Worm (Caenorhabditis elegans) whole organism, mixed stage, embryonic: ENCODE data around the gene ZC404.15.

Source experiments
- bed-3 ChIP-seq: fragments of 200-800 bp; sonication (Bioruptor generic); optimal IDR thresholded peaks from 3 replicates; lab custom pipeline; 2018; ENCODE audit warnings: mild to moderate bottlenecking, missing genetic modification characterization, moderate library complexity, missing compliant biosample characterization
- ces-1 ChIP-seq: fragments of 150-350 bp; optimal IDR thresholded peaks from 2 replicates; lab custom pipeline; 2014; ENCODE audit warnings: missing biosample characterization, missing genetic modification reagents, missing genetic modification characterization
- drap-1 ChIP-seq: fragments of 200-800 bp; sonication (Bioruptor generic); optimal IDR thresholded peaks from 3 replicates; lab custom pipeline; 2018; ENCODE audit warnings: mild to moderate bottlenecking, missing genetic modification characterization, missing compliant biosample characterization
- nhr-2 ChIP-seq: fragments of 150-350 bp; optimal IDR thresholded peaks from 2 replicates; lab custom pipeline; 2014; ENCODE audit warnings: missing biosample characterization, missing genetic modification characterization
- nhr-237 ChIP-seq: fragments of 150-350 bp; optimal IDR thresholded peaks from 2 replicates; lab custom pipeline; 2014; ENCODE audit warnings: missing biosample characterization, missing genetic modification characterization
- nhr-28 ChIP-seq: fragments of 150-350 bp; optimal IDR thresholded peaks from 2 replicates; lab custom pipeline; 2014; ENCODE audit warnings: missing biosample characterization, missing genetic modification characterization
- nhr-76 ChIP-seq: sonication (generic microtip); optimal IDR thresholded peaks from 2 replicates; lab custom pipeline; 2017; ENCODE audit warnings: missing biosample characterization, missing genetic modification characterization
- pha-4 ChIP-seq: fragments of 150-350 bp; optimal IDR thresholded peaks from 2 replicates; lab custom pipeline; 2018; ENCODE audit warnings: missing biosample characterization, missing genetic modification reagents, missing genetic modification characterization
- snpc-4 ChIP-seq: fragments of 150-350 bp; optimal IDR thresholded peaks from 2 replicates; lab custom pipeline; 2014; ENCODE audit warnings: missing biosample characterization, missing genetic modification characterization
- unc-39 ChIP-seq: fragments of 150-350 bp; optimal IDR thresholded peaks from 2 replicates; lab custom pipeline; 2014; ENCODE audit warnings: missing biosample characterization, missing genetic modification characterization
- unc-62 ChIP-seq: fragments of 150-350 bp; optimal IDR thresholded peaks from 2 replicates; lab custom pipeline; 2014; ENCODE audit warnings: missing biosample characterization, missing genetic modification reagents, missing genetic modification characterization

DNA sequence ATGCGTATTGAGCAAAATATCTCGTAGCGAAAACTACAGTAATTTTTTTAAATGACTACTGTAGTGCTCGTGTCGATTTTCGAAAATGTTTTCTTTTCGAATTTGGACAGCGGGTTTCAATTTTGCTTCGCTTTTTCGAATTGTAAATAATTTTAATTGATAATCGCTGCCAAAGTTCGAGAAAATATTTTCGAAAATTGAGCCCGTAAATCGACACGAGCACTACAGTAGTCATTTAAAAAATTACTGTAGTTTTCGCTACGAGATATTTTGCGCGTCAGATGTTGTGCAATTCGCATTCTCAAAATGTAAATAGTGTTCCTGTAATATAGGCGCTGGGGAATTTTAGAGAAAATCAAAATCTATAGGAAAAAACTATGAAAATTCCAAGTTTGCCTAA lies 2.0 kb downstream of the ZC404.15 start:
- TF ChIP-seq unc-62 = no peak
- no peak for TF ChIP-seq nhr-237 (tag; lab: Kevin White, UChicago)
- TF ChIP-seq bed-3 (GFP tag; lab: Kevin White, UChicago) = no peak
- TF ChIP-seq nhr-76 (tag; lab: Kevin White, UChicago) = no peak
- TF ChIP-seq snpc-4 (tag; lab: Kevin White, UChicago) = no peak
- TF ChIP-seq ces-1 (GFP tag; lab: Kevin White, UChicago) = no peak
- TF ChIP-seq drap-1 (GFP tag; lab: Kevin White, UChicago) = no peak
- no peak for TF ChIP-seq pha-4 (tag; lab: Kevin White, UChicago)
- no peak for TF ChIP-seq nhr-28 (tag; lab: Kevin White, UChicago)
- TF ChIP-seq unc-39 (tag; lab: Kevin White, UChicago) = no peak
- TF ChIP-seq nhr-2 (tag; lab: Kevin White, UChicago) = no peak
